Fruit fly (Drosophila melanogaster) whole organism, embryonic: Measurements from ENCODE around the gene RpL23A.

ENCODE experiments used
- Awh ChIP-seq: fragments of 200-800 bp; sonication (Bioruptor generic); IDR thresholded peaks from 2 replicates; pipeline ENCODE4, ENCODE4 v1.3.6; 2022; ENCODE audit warnings: missing biosample characterization, missing genetic modification characterization
- Blimp-1 ChIP-seq: fragments of 200-800 bp; sonication (Bioruptor generic); optimal IDR thresholded peaks from 3 replicates; lab custom pipeline; 2018; ENCODE audit warnings: missing biosample characterization, missing genetic modification characterization, mild to moderate bottlenecking, moderate library complexity, missing genetic modification reagents
- CG10366 ChIP-seq: fragments of 200-800 bp; sonication (Bioruptor generic); IDR thresholded peaks from 2 replicates; pipeline ENCODE4 v1.3.6; 2022; ENCODE audit warnings: missing biosample characterization, missing genetic modification characterization
- CG11247 ChIP-seq: fragments of 200-800 bp; sonication (Bioruptor generic); IDR thresholded peaks from 2 replicates; pipeline ENCODE4 v1.3.6; 2022; ENCODE audit warnings: missing biosample characterization, missing genetic modification characterization
- CG11456 ChIP-seq: fragments of 200-800 bp; sonication (Bioruptor generic); IDR thresholded peaks from 3 replicates; pipeline ENCODE4 v1.3.6; 2022; ENCODE audit warnings: missing biosample characterization, missing genetic modification characterization
- CG11504 ChIP-seq: fragments of 200-800 bp; sonication (Bioruptor generic); optimal IDR thresholded peaks from 3 replicates; lab custom pipeline; 2019; ENCODE audit warnings: missing biosample characterization, mild to moderate bottlenecking, missing genetic modification characterization, moderate library complexity
- CG11695 ChIP-seq: fragments of 200-800 bp; sonication (Bioruptor generic); IDR thresholded peaks from 3 replicates; pipeline ENCODE4 v1.3.6; 2022; ENCODE audit warnings: missing biosample characterization, missing genetic modification characterization
- CG14667 ChIP-seq: fragments of 200-800 bp; sonication (Bioruptor generic); IDR thresholded peaks from 2 replicates; pipeline ENCODE4 v1.3.6; 2022; ENCODE audit warnings: missing biosample characterization, missing genetic modification characterization
- CG1603 ChIP-seq: fragments of 200-800 bp; sonication (Bioruptor generic); optimal IDR thresholded peaks from 2 replicates; lab custom pipeline; 2019; ENCODE audit warnings: missing biosample characterization, mild to moderate bottlenecking, missing genetic modification characterization, moderate library complexity
- CG16779 ChIP-seq: fragments of 200-800 bp; sonication (Bioruptor generic); IDR thresholded peaks from 2 replicates; pipeline ENCODE4 v1.3.6; 2022; ENCODE audit warnings: missing biosample characterization, missing genetic modification characterization
- CG1792 ChIP-seq: fragments of 200-800 bp; sonication (Bioruptor generic); optimal IDR thresholded peaks from 2 replicates; lab custom pipeline; 2016; ENCODE audit warnings: missing biosample characterization, missing genetic modification characterization
- CG18599 ChIP-seq: fragments of 200-800 bp; sonication (Bioruptor generic); optimal IDR thresholded peaks from 3 replicates; lab custom pipeline; 2017; ENCODE audit warnings: missing biosample characterization, missing genetic modification characterization, mild to moderate bottlenecking, moderate library complexity, missing genetic modification reagents
- CG34422 ChIP-seq: fragments of 200-800 bp; sonication (Bioruptor generic); IDR thresholded peaks from 3 replicates; pipeline ENCODE4 v1.3.6; 2022; ENCODE audit warnings: missing biosample characterization, missing genetic modification characterization
- CG43689 ChIP-seq: fragments of 200-800 bp; sonication (Bioruptor generic); IDR thresholded peaks from 2 replicates; pipeline ENCODE4 v1.3.6; 2022; ENCODE audit warnings: missing biosample characterization, missing genetic modification characterization
- CG7987 ChIP-seq: fragments of 200-800 bp; sonication (Bioruptor generic); optimal IDR thresholded peaks from 2 replicates; lab custom pipeline; 2018; ENCODE audit warnings: missing biosample characterization, mild to moderate bottlenecking, missing genetic modification characterization, moderate library complexity
- CG9727 ChIP-seq: fragments of 200-800 bp; sonication (Bioruptor generic); optimal IDR thresholded peaks from 3 replicates; lab custom pipeline; 2017; ENCODE audit warnings: missing biosample characterization, mild to moderate bottlenecking, missing genetic modification characterization
- CrebB ChIP-seq: fragments of 200-800 bp; sonication (Bioruptor generic); optimal IDR thresholded peaks from 3 replicates; lab custom pipeline; 2018; ENCODE audit warnings: missing biosample characterization, mild to moderate bottlenecking, missing genetic modification characterization
- D ChIP-seq, 2 experiments: fragments of 200-800 bp in 1 of 2; fragments of >200 bp in 1 of 2; sonication (Bioruptor generic) in 1 of 2; optimal IDR thresholded peaks; 2 replicates in 1 of 2; 3 replicates in 1 of 2; lab custom pipeline; 2017; ENCODE audit warnings: mild to moderate bottlenecking in 1 of 2, missing biosample characterization in 1 of 2, missing genetic modification characterization in 1 of 2, missing genetic modification reagents in 1 of 2
- Dfd ChIP-seq, 2 experiments: fragments of >200 bp; optimal IDR thresholded peaks; 2 replicates each; lab custom pipeline; 2017; ENCODE audit warnings: missing biosample characterization in 2 of 2, missing genetic modification characterization in 2 of 2
- MBD-R2 ChIP-seq: fragments of 200-800 bp; sonication (Bioruptor generic); IDR thresholded peaks from 2 replicates; pipeline ENCODE4 v1.3.6; 2022; ENCODE audit warnings: missing biosample characterization, missing genetic modification characterization
- Max ChIP-seq: fragments of 200-800 bp; sonication (Bioruptor generic); optimal IDR thresholded peaks from 2 replicates; lab custom pipeline; 2016; ENCODE audit warnings: missing biosample characterization, mild to moderate bottlenecking, missing genetic modification characterization
- Nf-YC ChIP-seq: fragments of 200-800 bp; optimal IDR thresholded peaks from 3 replicates; lab custom pipeline; 2019; ENCODE audit warnings: missing biosample characterization, mild to moderate bottlenecking, missing genetic modification characterization, moderate library complexity
- Opbp ChIP-seq: fragments of 200-800 bp; sonication (Bioruptor generic); IDR thresholded peaks from 3 replicates; pipeline ENCODE4 v1.3.6; 2022; ENCODE audit warnings: missing biosample characterization, missing genetic modification characterization; ENCODE audit not compliant: partially characterized antibody
- Ptx1 ChIP-seq: fragments of 200-800 bp; sonication (Bioruptor generic); IDR thresholded peaks from 2 replicates; pipeline ENCODE4 v1.3.6; 2022; ENCODE audit warnings: missing biosample characterization, missing genetic modification characterization
- Sin3A ChIP-seq: fragments of >200 bp; optimal IDR thresholded peaks from 2 replicates; lab custom pipeline; 2018
- Usf ChIP-seq: fragments of 200-800 bp; sonication (Bioruptor generic); optimal IDR thresholded peaks from 2 replicates; lab custom pipeline; 2017; ENCODE audit warnings: missing genotype, missing biosample characterization, missing genetic modification characterization
- ara ChIP-seq: fragments of 200-800 bp; sonication (Bioruptor generic); IDR thresholded peaks from 2 replicates; pipeline ENCODE4 v1.3.6; 2022; ENCODE audit warnings: missing biosample characterization, missing genetic modification characterization
- corto ChIP-seq: fragments of 200-800 bp; sonication (Bioruptor generic); optimal IDR thresholded peaks from 2 replicates; lab custom pipeline; 2016; ENCODE audit warnings: missing biosample characterization, mild to moderate bottlenecking, missing genetic modification characterization, moderate library complexity
- croc ChIP-seq: fragments of 200-800 bp; sonication (Bioruptor generic); conservative IDR thresholded peaks from 3 replicates; pipeline ENCODE4 v1.3.6; 2022; ENCODE audit warnings: missing biosample characterization, missing genetic modification characterization
- dmrt11E ChIP-seq: fragments of 200-800 bp; sonication (Bioruptor generic); optimal IDR thresholded peaks from 3 replicates; lab custom pipeline; 2018; ENCODE audit warnings: missing biosample characterization, mild to moderate bottlenecking, missing genetic modification characterization, moderate library complexity
- dysf ChIP-seq: fragments of 200-800 bp; sonication (Bioruptor generic); IDR thresholded peaks from 3 replicates; pipeline ENCODE4 v1.3.6; 2022; ENCODE audit warnings: missing biosample characterization, missing genetic modification characterization
- en ChIP-seq: fragments of 200-800 bp; sonication (Bioruptor generic); optimal IDR thresholded peaks from 2 replicates; lab custom pipeline; 2016; ENCODE audit warnings: missing biosample characterization, missing genetic modification characterization
- esg ChIP-seq: fragments of 200-800 bp; sonication (Bioruptor generic); conservative IDR thresholded peaks from 2 replicates; pipeline ENCODE4 v1.3.6; 2022; ENCODE audit warnings: missing biosample characterization, missing genetic modification characterization
- grau ChIP-seq: fragments of 200-800 bp; optimal IDR thresholded peaks from 3 replicates; lab custom pipeline; 2019; ENCODE audit warnings: missing biosample characterization, mild to moderate bottlenecking, missing genetic modification characterization, moderate library complexity
- ken ChIP-seq: fragments of 200-800 bp; sonication (Bioruptor generic); IDR thresholded peaks from 3 replicates; pipeline ENCODE4 v1.3.6; 2022; ENCODE audit warnings: missing biosample characterization, missing genetic modification characterization
- nmo ChIP-seq: fragments of 200-800 bp; sonication (Bioruptor generic); optimal IDR thresholded peaks from 2 replicates; lab custom pipeline; 2018; ENCODE audit warnings: missing biosample characterization, mild to moderate bottlenecking, missing genetic modification characterization, moderate library complexity
- nom ChIP-seq: fragments of 200-800 bp; sonication (Bioruptor generic); optimal IDR thresholded peaks from 2 replicates; lab custom pipeline; 2017; ENCODE audit warnings: missing biosample characterization, missing genetic modification characterization, mild to moderate bottlenecking, moderate library complexity, missing genetic modification reagents
- prd ChIP-seq, 3 experiments: fragments of >200 bp in 2 of 3; fragments of 200-800 bp in 1 of 3; sonication (Bioruptor generic) in 1 of 3; optimal IDR thresholded peaks in 2 of 3; IDR thresholded peaks in 1 of 3; 2 replicates in 2 of 3; 3 replicates in 1 of 3; pipeline versions ENCODE4 v1.3.6 to Lab custom; 2017 to 2022; ENCODE audit warnings: missing biosample characterization in 1 of 3, missing genetic modification characterization in 1 of 3
- row ChIP-seq: fragments of 200-800 bp; sonication (Bioruptor generic); IDR thresholded peaks from 3 replicates; pipeline ENCODE4 v1.3.6; 2022; ENCODE audit warnings: missing biosample characterization, missing genetic modification characterization
- sisA ChIP-seq: fragments of 200-800 bp; sonication (Bioruptor generic); IDR thresholded peaks from 2 replicates; pipeline ENCODE4 v1.3.6; 2022; ENCODE audit warnings: missing biosample characterization, missing genetic modification characterization
- slbo ChIP-seq: fragments of 200-800 bp; sonication (Bioruptor generic); IDR thresholded peaks from 2 replicates; pipeline ENCODE4 v1.3.6; 2022; ENCODE audit warnings: missing biosample characterization, missing genetic modification characterization
- tll ChIP-seq, 2 experiments: fragments of 200-800 bp in 1 of 2; fragments of >200 bp in 1 of 2; sonication (Bioruptor generic) in 1 of 2; optimal IDR thresholded peaks; 2 replicates each; lab custom pipeline; 2017 to 2019; ENCODE audit warnings: missing biosample characterization in 2 of 2, missing genetic modification characterization in 2 of 2, mild to moderate bottlenecking in 1 of 2, moderate library complexity in 1 of 2
- usp ChIP-seq: fragments of >200 bp; optimal IDR thresholded peaks from 2 replicates; lab custom pipeline; 2017; ENCODE audit warnings: missing biosample characterization, missing genetic modification characterization
- vvl ChIP-seq: fragments of 200-800 bp; sonication (Bioruptor generic); IDR thresholded peaks from 2 replicates; pipeline ENCODE4 v1.3.6; 2022; ENCODE audit warnings: missing biosample characterization, missing genetic modification characterization

RpL23A gene

dm6 chr3L:1692122-1692786, 23.8 kb upstream of the RpL23A start (continued):
- TF ChIP-seq CrebB (tag; lab: Kevin White, UChicago) (no peak), CG7987 (GFP tag; lab: Kevin White, UChicago) (no peak), ara (0 out of 2 replicates have a peak, but pooled peaks have one; percentile 32), MBD-R2 (no peak), CG10366 (GFP tag; lab: Robert Waterston, UW) (peak; percentile 14; the same call in 1 of the 2 replicates), CG18599 (GFP tag; lab: Kevin White, UChicago) (no peak), grau (tag; lab: Kevin White, UChicago) (no peak), dmrt11E (tag; lab: Kevin White, UChicago) (peak; percentile 43), CG1792 (GFP tag; lab: Kevin White, UChicago) (no peak), D (optimal IDR thresholded peaks at IDR 0.05; lab: Kevin White, UChicago) (no peak), D (GFP tag; optimal IDR thresholded peaks at IDR 0.05; lab: Kevin White, UChicago) (no peak), CG43689 (GFP tag; lab: Robert Waterston, UW) (no peak), CG11504 (tag; lab: Kevin White, UChicago) (peak; percentile 4), row (peak; percentile 43; the same call in 1 of the 3 replicates), ken (no peak), CG11695 (GFP tag; lab: Robert Waterston, UW) (0 out of 3 replicates have a peak, but pooled peaks have one; percentile 23), croc (GFP tag; lab: Robert Waterston, UW) (peak; percentile 25; the same call in 1 of the 3 replicates), vvl (0 out of 2 replicates have a peak, but pooled peaks have one; percentile 30), esg (GFP tag; lab: Robert Waterston, UW) (peak; percentile 26; the same call in 1 of the 2 replicates), CG16779 (GFP tag; lab: Robert Waterston, UW) (no peak), CG34422 (GFP tag; lab: Robert Waterston, UW) (0 out of 3 replicates have a peak, but pooled peaks have one; percentile 38), CG11247 (GFP tag; lab: Robert Waterston, UW) (0 out of 2 replicates have a peak, but pooled peaks have one; percentile 16), CG1603 (tag; lab: Kevin White, UChicago) (peak; percentile 55), Opbp (GFP tag; lab: Robert Waterston, UW) (no peak), Nf-YC (tag; lab: Kevin White, UChicago) (no peak), prd (optimal IDR thresholded peaks at IDR 0.05; lab: Kevin White, UChicago) (no peak), prd (GFP tag; IDR thresholded peaks at IDR 0.05; lab: Robert Waterston, UW) (peak; percentile 61; the same call in 2 of the 3 replicates), Sin3A (lab: Kevin White, UChicago) (no peak), Max (GFP tag; lab: Kevin White, UChicago) (no peak), dysf (GFP tag; lab: Robert Waterston, UW) (0 out of 3 replicates have a peak, but pooled peaks have one; percentile 14), Blimp-1 (no peak), CG11456 (GFP tag; lab: Robert Waterston, UW) (0 out of 3 replicates have a peak, but pooled peaks have one; percentile 8), Dfd (GFP tag; optimal IDR thresholded peaks at IDR 0.05; lab: Kevin White, UChicago) (no peak), Awh (GFP tag; lab: Robert Waterston, UW) (0 out of 2 replicates have a peak, but pooled peaks have one; percentile 34), Ptx1 (0 out of 2 replicates have a peak, but pooled peaks have one; percentile 14), Usf (GFP tag; lab: Kevin White, UChicago) (no peak), nom (GFP tag; lab: Kevin White, UChicago) (peak; percentile 77), nmo (peak; percentile 7), CG14667 (GFP tag; lab: Robert Waterston, UW) (0 out of 2 replicates have a peak, but pooled peaks have one; percentile 11), sisA (GFP tag; lab: Robert Waterston, UW) (peak; percentile 45; the same call in 1 of the 2 replicates), CG9727 (GFP tag; lab: Kevin White, UChicago) (no peak), tll (GFP tag; optimal IDR thresholded peaks at IDR 0.05; lab: Kevin White, UChicago) (no peak), slbo (GFP tag; lab: Robert Waterston, UW) (0 out of 2 replicates have a peak, but pooled peaks have one; percentile 7), en (GFP tag; lab: Kevin White, UChicago) (no peak), usp (GFP tag; lab: Kevin White, UChicago) (no peak), corto (GFP tag; lab: Kevin White, UChicago) (peak; percentile 65)
- TF ChIP-seq, all 482 proteins: peak for 43
